Worm (Caenorhabditis elegans): ENCODE results near the gene math-15.

- TF ChIP-seq klf-2 (GFP tag; conservative IDR thresholded peaks at IDR 0.05), result no peak
- TF ChIP-seq cog-1 (tag; optimal IDR thresholded peaks at IDR 0.05), result no peak
- TF ChIP-seq med-1 (GFP tag; optimal IDR thresholded peaks at IDR 0.05; ENCODE audit: insufficient read depth), result no peak
- no peak for TF ChIP-seq T22C8.4 (GFP tag; IDR thresholded peaks at IDR 0.05)
- TF ChIP-seq ref-1 (GFP tag; conservative IDR thresholded peaks at IDR 0.05), result no peak
- TF ChIP-seq flt-1 (GFP tag; IDR thresholded peaks at IDR 0.05), result no peak
- TF ChIP-seq ztf-23 (GFP tag; IDR thresholded peaks at IDR 0.05), result no peak
- no peak for TF ChIP-seq tab-1 (GFP tag; IDR thresholded peaks at IDR 0.05)
These were observed 33.8 kb downstream of the math-15 start, which contains the start of gene math-24 for ce11 chrII:1899934-1900333.
